Fruit fly (Drosophila melanogaster) whole organism, pupa: ENCODE measurements around the gene mRRF1.

Experiments
- CG10348 ChIP-seq: fragments of 200-800 bp; sonication (Bioruptor generic); IDR thresholded peaks from 2 replicates; pipeline ENCODE4 v1.3.6; 2022; ENCODE audit warnings: missing biosample characterization, missing genetic modification characterization
- CG12605 ChIP-seq: fragments of 200-800 bp; sonication (Bioruptor generic); IDR thresholded peaks from 2 replicates; pipeline ENCODE4 v1.3.6; 2022; ENCODE audit warnings: missing biosample characterization, missing genetic modification characterization
- CG13204 ChIP-seq: fragments of 200-800 bp; sonication (Bioruptor generic); optimal IDR thresholded peaks from 2 replicates; lab custom pipeline; 2018; ENCODE audit warnings: missing biosample characterization, mild to moderate bottlenecking, missing genetic modification characterization, moderate library complexity
- CG14655 ChIP-seq: fragments of 200-800 bp; sonication (Bioruptor generic); optimal IDR thresholded peaks from 3 replicates; lab custom pipeline; 2017; ENCODE audit warnings: mild to moderate bottlenecking, missing biosample characterization, missing genetic modification reagents, missing genetic modification characterization
- CG15710 ChIP-seq: fragments of 200-800 bp; sonication (Bioruptor generic); optimal IDR thresholded peaks from 2 replicates; lab custom pipeline; 2018; ENCODE audit warnings: missing biosample characterization, mild to moderate bottlenecking, missing genetic modification characterization, moderate library complexity
- CG17806 ChIP-seq: fragments of 200-800 bp; sonication (Bioruptor generic); optimal IDR thresholded peaks from 2 replicates; lab custom pipeline; 2018; ENCODE audit warnings: missing biosample characterization, mild to moderate bottlenecking, missing genetic modification characterization, moderate library complexity
- CG32121 ChIP-seq: fragments of 200-800 bp; sonication (Bioruptor generic); IDR thresholded peaks from 2 replicates; pipeline ENCODE4 v1.3.6; 2022; ENCODE audit warnings: missing biosample characterization, missing genetic modification characterization
- CG34367 ChIP-seq: fragments of 200-800 bp; sonication (Bioruptor generic); optimal IDR thresholded peaks from 2 replicates; lab custom pipeline; 2018; ENCODE audit warnings: missing biosample characterization, mild to moderate bottlenecking, missing genetic modification characterization
- CG4496 ChIP-seq: fragments of 200-800 bp; sonication (Bioruptor generic); IDR thresholded peaks from 3 replicates; pipeline ENCODE4 v1.3.6; 2022; ENCODE audit warnings: missing biosample characterization, missing genetic modification characterization
- CG8159 ChIP-seq: fragments of 200-800 bp; sonication (Bioruptor generic); optimal IDR thresholded peaks from 3 replicates; lab custom pipeline; 2018; ENCODE audit warnings: missing biosample characterization, mild to moderate bottlenecking, missing genetic modification characterization, moderate library complexity
- CG8301 ChIP-seq: fragments of 200-800 bp; sonication (Bioruptor generic); optimal IDR thresholded peaks from 2 replicates; lab custom pipeline; 2018; ENCODE audit warnings: missing biosample characterization, mild to moderate bottlenecking, missing genetic modification characterization
- CG9948 ChIP-seq: fragments of 200-800 bp; sonication (Bioruptor generic); optimal IDR thresholded peaks from 2 replicates; lab custom pipeline; 2018; ENCODE audit warnings: missing biosample characterization, mild to moderate bottlenecking, missing genetic modification characterization, moderate library complexity
- D1 ChIP-seq: fragments of 200-800 bp; sonication (Bioruptor generic); optimal IDR thresholded peaks from 2 replicates; lab custom pipeline; 2018; ENCODE audit warnings: missing biosample characterization, mild to moderate bottlenecking, missing genetic modification characterization, moderate library complexity
- EcR ChIP-seq: fragments of 200-800 bp; sonication (Bioruptor generic); optimal IDR thresholded peaks from 3 replicates; lab custom pipeline; 2019; ENCODE audit warnings: missing biosample characterization, missing genetic modification characterization, mild to moderate bottlenecking, moderate library complexity, missing genetic modification reagents
- Ets98B ChIP-seq: fragments of 200-800 bp; sonication (Bioruptor generic); IDR thresholded peaks from 2 replicates; pipeline ENCODE4 v1.3.6; 2022; ENCODE audit warnings: missing biosample characterization, missing genetic modification characterization
- Pif1A ChIP-seq: fragments of 200-800 bp; sonication (Bioruptor generic); optimal IDR thresholded peaks from 3 replicates; lab custom pipeline; 2016; ENCODE audit warnings: missing biosample characterization, missing genetic modification characterization
- Pif1B ChIP-seq: fragments of 200-800 bp; sonication (Bioruptor generic); optimal IDR thresholded peaks from 3 replicates; lab custom pipeline; 2016; ENCODE audit warnings: missing biosample characterization, missing genetic modification characterization
- Snoo ChIP-seq: fragments of 200-800 bp; sonication (Bioruptor generic); optimal IDR thresholded peaks from 3 replicates; lab custom pipeline; 2017; ENCODE audit warnings: missing biosample characterization, mild to moderate bottlenecking, missing genetic modification characterization, inconsistent platforms
- fd96Ca ChIP-seq: fragments of 200-800 bp; sonication (Bioruptor generic); IDR thresholded peaks from 3 replicates; pipeline ENCODE4 v1.3.6; 2022; ENCODE audit warnings: missing biosample characterization, missing genetic modification characterization
- gl ChIP-seq: fragments of 200-800 bp; sonication (Bioruptor generic); optimal IDR thresholded peaks from 2 replicates; lab custom pipeline; 2018; ENCODE audit warnings: missing biosample characterization, mild to moderate bottlenecking, missing genetic modification characterization
- rn ChIP-seq: fragments of 200-800 bp; sonication (Bioruptor generic); IDR thresholded peaks from 2 replicates; pipeline ENCODE4 v1.3.6; 2022; ENCODE audit warnings: missing biosample characterization, missing genetic modification characterization

The mRRF1 gene

DNA sequence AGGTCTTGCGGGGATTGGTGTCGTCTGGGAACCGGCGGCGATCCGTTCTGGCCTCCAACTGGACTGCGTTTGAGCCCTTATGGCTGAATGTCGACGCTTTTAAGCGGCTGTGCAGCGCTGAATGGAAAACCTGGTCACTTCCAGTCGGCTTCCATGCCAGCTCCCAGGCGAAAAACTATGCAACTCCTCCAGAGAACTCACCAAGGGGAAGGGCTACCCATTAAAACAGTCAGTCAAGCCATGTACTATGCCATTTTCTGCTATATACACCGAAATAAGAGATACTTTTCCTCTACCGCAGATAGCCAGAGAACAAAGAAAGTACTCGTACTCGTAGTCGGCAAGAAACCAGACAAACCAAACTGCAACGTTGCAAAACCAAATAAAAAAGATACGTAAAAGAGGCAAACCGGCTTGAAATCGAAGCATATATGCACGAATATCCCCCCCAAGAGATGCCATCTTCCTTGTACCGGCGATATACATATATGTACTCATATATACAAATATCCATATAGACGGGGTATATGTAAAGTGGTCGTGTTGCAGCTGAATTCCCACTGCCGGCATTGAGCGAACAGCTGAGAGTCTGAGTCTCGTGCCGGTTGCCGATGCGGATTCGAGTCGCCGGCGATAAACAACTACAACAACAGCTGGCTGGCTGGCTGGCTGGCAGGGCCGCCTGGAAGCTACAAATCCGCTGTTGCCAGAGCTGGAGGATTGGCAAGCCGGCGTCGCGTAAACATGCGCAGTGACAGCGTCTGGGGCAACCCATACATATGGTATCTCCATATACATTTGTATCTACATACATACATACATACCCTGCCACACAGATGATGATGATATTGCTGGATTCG lies 15.6 kb downstream of the mRRF1 start, which contains the start of gene Hsp67Ba:
TSS of gene Hsp67Ba (minus strand) at position 51 of the 860 bp plus-strand sequence.
- TF ChIP-seq CG4496 (GFP tag; lab: Robert Waterston, UW) (0 out of 3 replicates have a peak, but pooled peaks have one; percentile 41), Pif1A (no peak), Ets98B (GFP tag; lab: Robert Waterston, UW) (no peak), Pif1B (GFP tag; lab: Kevin White, UChicago) (peak; percentile 11), gl (tag; lab: Kevin White, UChicago) (no peak), CG15710 (tag; lab: Kevin White, UChicago) (no peak), CG13204 (GFP tag; lab: Kevin White, UChicago) (peak; percentile 80), Snoo (tag; lab: Kevin White, UChicago) (no peak), CG8159 (no peak), CG12605 (0 out of 2 replicates have a peak, but pooled peaks have one; percentile 39)

DNA sequence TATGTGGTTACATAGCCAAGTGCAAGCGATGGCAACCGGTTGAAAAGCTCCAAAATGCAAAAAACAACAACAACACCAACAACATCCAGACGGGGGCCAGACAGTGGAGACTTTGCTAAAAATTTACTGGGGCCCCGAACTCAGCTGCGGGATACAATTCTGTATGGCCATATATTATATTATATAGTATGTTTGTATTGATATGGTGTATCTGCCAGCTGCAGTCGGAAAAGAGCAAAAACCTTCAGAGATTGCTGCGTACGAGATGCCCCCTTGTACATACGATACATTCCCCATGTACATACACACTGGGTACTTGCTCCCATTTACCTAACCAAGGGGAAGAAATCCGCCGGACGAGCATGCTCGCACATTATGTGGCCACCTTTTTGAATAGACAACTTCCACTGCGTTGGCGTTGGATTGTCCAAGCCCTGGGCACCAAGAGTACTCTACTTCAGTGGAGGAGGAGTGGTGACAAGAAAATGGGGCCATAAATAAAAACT lies 16.2 kb downstream of the mRRF1 start:
- no peak for TF ChIP-seq CG9948 (tag; lab: Kevin White, UChicago)
- no peak for TF ChIP-seq rn (GFP tag; lab: Robert Waterston, UW)
- TF ChIP-seq Snoo (tag; lab: Kevin White, UChicago), result peak; percentile 76
- no peak for TF ChIP-seq gl (tag; lab: Kevin White, UChicago)
- TF ChIP-seq EcR (GFP tag; lab: Kevin White, UChicago), result peak; percentile 88

DNA sequence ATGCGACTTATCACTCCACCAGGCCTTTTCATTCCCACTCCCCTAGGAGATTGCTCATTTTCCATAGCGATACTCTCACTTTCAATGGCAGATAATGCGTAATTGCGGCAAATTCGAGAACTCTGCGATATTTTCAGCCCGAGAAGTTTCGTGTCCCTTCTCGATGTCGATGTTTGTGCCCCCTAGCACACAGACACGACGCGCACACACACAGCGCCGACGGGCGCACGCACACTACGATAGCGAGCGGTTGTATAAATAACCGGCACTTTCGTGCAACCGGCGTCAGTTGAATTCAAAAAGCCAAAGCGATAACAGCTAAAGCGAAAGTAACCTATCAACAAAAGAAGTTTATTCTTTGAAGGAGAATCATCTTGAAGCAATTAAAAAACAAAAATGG lies 17.5 kb downstream of the mRRF1 start, which contains the start of gene Hsp23:
TSS of gene Hsp23 (plus strand) at position 281 of the 400 bp plus-strand sequence.
- TF ChIP-seq CG13204 (GFP tag; lab: Kevin White, UChicago) (peak; percentile 19), CG8301 (tag; lab: Kevin White, UChicago) (peak; percentile 5), Pif1A (no peak), D1 (tag; lab: Kevin White, UChicago) (no peak), Snoo (tag; lab: Kevin White, UChicago) (peak; percentile 51), CG17806 (tag; lab: Kevin White, UChicago) (no peak), rn (GFP tag; lab: Robert Waterston, UW) (no peak), CG4496 (GFP tag; lab: Robert Waterston, UW) (peak; percentile 53; the same call in 1 of the 3 replicates), Ets98B (GFP tag; lab: Robert Waterston, UW) (0 out of 2 replicates have a peak, but pooled peaks have one; percentile 39), CG8159 (no peak), EcR (GFP tag; lab: Kevin White, UChicago) (peak; percentile 80), CG9948 (tag; lab: Kevin White, UChicago) (no peak), CG12605 (peak; percentile 59), CG10348 (GFP tag; lab: Robert Waterston, UW) (no peak), Pif1B (GFP tag; lab: Kevin White, UChicago) (peak; percentile 35), fd96Ca (0 out of 3 replicates have a peak, but pooled peaks have one; percentile 34), gl (tag; lab: Kevin White, UChicago) (peak; percentile 16), CG14655 (GFP tag; lab: Kevin White, UChicago) (peak; percentile 24), CG15710 (tag; lab: Kevin White, UChicago) (peak; percentile 6), CG32121 (GFP tag; lab: Robert Waterston, UW) (peak; percentile 56; the same call in 1 of the 2 replicates), CG34367 (peak; percentile 9)

DNA sequence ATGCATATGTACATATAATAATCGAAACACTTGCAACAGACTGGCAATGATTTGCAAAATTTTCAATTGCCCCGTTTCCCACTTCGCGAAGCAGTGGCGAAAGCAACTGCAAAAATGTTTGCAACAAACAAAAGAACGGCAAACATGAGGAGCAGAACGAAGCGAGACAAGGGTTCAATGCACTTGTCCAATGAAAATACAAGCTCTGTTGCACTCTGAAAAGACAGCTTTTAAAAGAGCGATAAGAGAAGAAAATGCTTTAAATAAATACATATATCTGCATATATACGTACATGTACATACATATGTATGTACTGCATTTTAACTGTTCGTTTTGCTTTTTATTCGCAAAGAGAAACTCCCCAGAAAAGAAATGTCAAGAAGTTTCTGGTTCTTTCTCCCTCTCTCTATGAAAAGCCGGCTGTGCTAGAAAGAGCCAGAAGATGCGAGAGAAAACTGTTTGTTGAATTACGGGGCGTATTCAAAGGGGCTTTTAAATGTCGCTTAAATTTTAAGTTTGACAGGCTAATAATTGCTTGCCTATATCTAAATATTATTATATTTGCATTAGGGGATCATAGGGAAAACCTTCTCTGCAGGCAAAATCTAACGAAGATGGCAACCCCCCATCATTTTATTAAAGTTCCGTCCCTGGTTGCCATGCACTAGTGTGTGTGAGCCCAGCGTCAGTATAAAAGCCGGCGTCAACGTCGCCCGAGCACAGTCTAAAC lies 19.4 kb downstream of the mRRF1 start, which contains the start of gene Hsp27:
TSS of gene Hsp27 (plus strand) at position 719 of the 731 bp plus-strand sequence.
- TF ChIP-seq CG32121 (GFP tag; lab: Robert Waterston, UW) (peak; percentile 100), CG15710 (tag; lab: Kevin White, UChicago) (peak; percentile 100), CG9948 (tag; lab: Kevin White, UChicago) (peak; percentile 100), Pif1B (GFP tag; lab: Kevin White, UChicago) (peak; percentile 100), CG14655 (GFP tag; lab: Kevin White, UChicago) (peak; percentile 100), Pif1A (peak; percentile 100), D1 (tag; lab: Kevin White, UChicago) (peak; percentile 100), fd96Ca (peak; percentile 100), CG10348 (GFP tag; lab: Robert Waterston, UW) (peak; percentile 99), Snoo (tag; lab: Kevin White, UChicago) (peak; percentile 100), CG4496 (GFP tag; lab: Robert Waterston, UW) (peak; percentile 100), CG34367 (peak; percentile 99), EcR (GFP tag; lab: Kevin White, UChicago) (peak; percentile 96), Ets98B (GFP tag; lab: Robert Waterston, UW) (peak; percentile 100), gl (tag; lab: Kevin White, UChicago) (peak; percentile 99), CG17806 (tag; lab: Kevin White, UChicago) (peak; percentile 100), rn (GFP tag; lab: Robert Waterston, UW) (peak; percentile 99), CG12605 (peak; percentile 100), CG8159 (peak; percentile 100), CG8301 (tag; lab: Kevin White, UChicago) (peak; percentile 100), CG13204 (GFP tag; lab: Kevin White, UChicago) (peak; percentile 98)
